Worm (Caenorhabditis elegans) whole organism, early embryonic: Measurements from ENCODE around the gene Y60A3A.21.

Experiments used
- F13C5.2 ChIP-seq: sonication (generic microtip); optimal IDR thresholded peaks from 2 replicates; lab custom pipeline; 2017; ENCODE audit warnings: mild to moderate bottlenecking, missing genetic modification characterization, inconsistent platforms, missing compliant biosample characterization
- aly-1 ChIP-seq: sonication (generic microtip); optimal IDR thresholded peaks from 2 replicates; lab custom pipeline; 2016; ENCODE audit warnings: missing genetic modification characterization, missing compliant biosample characterization
- ama-1 ChIP-seq: fragments of 150-350 bp; optimal IDR thresholded peaks from 2 replicates; lab custom pipeline; 2014
- ceh-13 ChIP-seq: fragments of 200-800 bp; sonication (Bioruptor generic); optimal IDR thresholded peaks from 2 replicates; lab custom pipeline; 2018; ENCODE audit warnings: mild to moderate bottlenecking, missing genetic modification characterization, missing compliant biosample characterization
- tbx-37 ChIP-seq: fragments of 200-800 bp; sonication (Bioruptor generic); conservative IDR thresholded peaks from 2 replicates; pipeline ENCODE4 v1.3.6; 2022; ENCODE audit warnings: missing genetic modification reagents, missing genetic modification characterization, missing compliant biosample characterization

DNA sequence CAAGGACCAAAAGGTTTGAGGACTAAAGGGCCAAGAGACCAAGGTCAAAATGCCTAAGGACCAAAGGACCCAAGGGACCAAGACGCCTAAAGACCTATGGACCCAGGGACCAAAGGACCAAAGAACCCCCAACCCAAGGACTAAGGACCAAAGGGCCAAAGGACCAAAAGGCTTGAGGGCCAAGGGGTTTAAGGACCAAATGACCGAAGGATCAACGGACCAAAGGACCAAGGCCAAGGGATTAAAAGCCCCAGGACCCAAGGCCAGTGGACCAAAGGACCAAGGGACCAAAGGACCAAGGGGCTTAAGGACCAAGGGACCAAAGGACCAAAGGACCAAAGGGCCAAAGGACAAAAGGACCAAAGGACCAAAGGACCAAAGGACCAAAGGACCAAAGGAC, 12.0 kb upstream of the Y60A3A.21 start:
- TF ChIP-seq ceh-13 (GFP tag; lab: Kevin White, UChicago), result no peak
- TF ChIP-seq ama-1 (lab: Kevin White, UChicago), result no peak
- TF ChIP-seq aly-1 (tag; lab: Kevin White, UChicago), result no peak
- TF ChIP-seq tbx-37 (GFP tag; lab: Robert Waterston, UW), result 0 out of 2 replicates have a peak, but pooled peaks have one; percentile 25
- TF ChIP-seq F13C5.2 (tag; lab: Kevin White, UChicago), result no peak
